Fruit fly (Drosophila melanogaster) whole organism, embryonic: ENCODE measurements around the gene UGP.

Experiments
- BEAF-32 ChIP-seq: fragments of 200-800 bp; sonication (Bioruptor generic); optimal IDR thresholded peaks from 3 replicates; lab custom pipeline; 2017; ENCODE audit warnings: missing biosample characterization, missing genetic modification characterization, mild to moderate bottlenecking, moderate library complexity, missing genetic modification reagents
- CG10543 ChIP-seq: fragments of 200-800 bp; sonication (Bioruptor generic); optimal IDR thresholded peaks from 3 replicates; lab custom pipeline; 2017; ENCODE audit warnings: missing biosample characterization, mild to moderate bottlenecking, missing genetic modification characterization, moderate library complexity
- CG13624 ChIP-seq: fragments of 200-800 bp; sonication (Bioruptor generic); optimal IDR thresholded peaks from 2 replicates; lab custom pipeline; 2016; ENCODE audit warnings: missing biosample characterization, missing genetic modification characterization
- CG14014 ChIP-seq: fragments of 200-800 bp; sonication (Bioruptor generic); IDR thresholded peaks from 2 replicates; pipeline ENCODE4 v1.3.6; 2022; ENCODE audit warnings: missing biosample characterization, missing genetic modification characterization
- CG17359 ChIP-seq: fragments of 200-800 bp; sonication (Bioruptor generic); optimal IDR thresholded peaks from 3 replicates; lab custom pipeline; 2018; ENCODE audit warnings: missing biosample characterization, mild to moderate bottlenecking, missing genetic modification characterization, moderate library complexity
- CG17912 ChIP-seq: fragments of 200-800 bp; sonication (Bioruptor generic); optimal IDR thresholded peaks from 2 replicates; lab custom pipeline; 2018; ENCODE audit warnings: missing biosample characterization, mild to moderate bottlenecking, missing genetic modification characterization
- CG30403 ChIP-seq: fragments of 200-800 bp; sonication (Bioruptor generic); optimal IDR thresholded peaks from 3 replicates; lab custom pipeline; 2016; ENCODE audit warnings: missing biosample characterization, missing genetic modification characterization
- CG31441 ChIP-seq: fragments of 200-800 bp; sonication (Bioruptor generic); IDR thresholded peaks from 2 replicates; pipeline ENCODE4 v1.3.6; 2022; ENCODE audit warnings: missing biosample characterization, missing genetic modification characterization
- CG32767 ChIP-seq: fragments of 200-800 bp; sonication (Bioruptor generic); IDR thresholded peaks from 2 replicates; pipeline ENCODE4 v1.3.6; 2022; ENCODE audit warnings: missing biosample characterization, missing genetic modification characterization
- CG33213 ChIP-seq: fragments of 200-800 bp; sonication (Bioruptor generic); optimal IDR thresholded peaks from 3 replicates; lab custom pipeline; 2016; ENCODE audit warnings: missing biosample characterization, missing genetic modification characterization
- CG33557 ChIP-seq: fragments of 200-800 bp; sonication (Bioruptor generic); optimal IDR thresholded peaks from 2 replicates; lab custom pipeline; 2019; ENCODE audit warnings: missing biosample characterization, mild to moderate bottlenecking, missing genetic modification characterization, moderate library complexity
- CG6654 ChIP-seq: fragments of 200-800 bp; sonication (Bioruptor generic); optimal IDR thresholded peaks from 2 replicates; lab custom pipeline; 2017; ENCODE audit warnings: missing biosample characterization, mild to moderate bottlenecking, missing genetic modification characterization
- CG7963 ChIP-seq: fragments of 200-800 bp; sonication (Bioruptor generic); IDR thresholded peaks from 3 replicates; pipeline ENCODE4 v1.3.6; 2022; ENCODE audit warnings: missing biosample characterization, missing genetic modification characterization; ENCODE audit not compliant: partially characterized antibody
- CG8089 ChIP-seq: fragments of 200-800 bp; sonication (Bioruptor generic); optimal IDR thresholded peaks from 3 replicates; lab custom pipeline; 2016; ENCODE audit warnings: missing biosample characterization, missing genetic modification characterization
- CG9876 ChIP-seq: fragments of 200-800 bp; sonication (Bioruptor generic); optimal IDR thresholded peaks from 2 replicates; lab custom pipeline; 2016; ENCODE audit warnings: missing biosample characterization, missing genetic modification characterization
- Chrac-16 ChIP-seq: fragments of 200-800 bp; sonication (Bioruptor generic); optimal IDR thresholded peaks from 3 replicates; lab custom pipeline; 2016; ENCODE audit warnings: missing biosample characterization, missing genetic modification characterization
- D ChIP-seq, 2 experiments: fragments of 200-800 bp in 1 of 2; fragments of >200 bp in 1 of 2; sonication (Bioruptor generic) in 1 of 2; optimal IDR thresholded peaks; 2 replicates in 1 of 2; 3 replicates in 1 of 2; lab custom pipeline; 2017; ENCODE audit warnings: mild to moderate bottlenecking in 1 of 2, missing biosample characterization in 1 of 2, missing genetic modification characterization in 1 of 2, missing genetic modification reagents in 1 of 2
- D19A ChIP-seq: fragments of 200-800 bp; optimal IDR thresholded peaks from 3 replicates; lab custom pipeline; 2019; ENCODE audit warnings: missing biosample characterization, mild to moderate bottlenecking, missing genetic modification characterization, moderate library complexity
- Dip3 ChIP-seq: fragments of 200-800 bp; sonication (Bioruptor generic); optimal IDR thresholded peaks from 3 replicates; lab custom pipeline; 2016; ENCODE audit warnings: missing biosample characterization, missing genetic modification characterization
- Dll ChIP-seq: fragments of 200-800 bp; sonication (Bioruptor generic); IDR thresholded peaks from 4 replicates; pipeline ENCODE4 v1.3.6; 2022; ENCODE audit warnings: missing biosample characterization, missing genetic modification characterization; ENCODE audit not compliant: partially characterized antibody
- Doc3 ChIP-seq: fragments of 200-800 bp; sonication (Bioruptor generic); IDR thresholded peaks from 3 replicates; pipeline ENCODE4 v1.3.6; 2022; ENCODE audit warnings: missing biosample characterization, missing genetic modification characterization; ENCODE audit not compliant: partially characterized antibody
- E2f1 ChIP-seq: fragments of 200-800 bp; sonication (Bioruptor generic); IDR thresholded peaks from 2 replicates; pipeline ENCODE4 v1.3.6; 2022; ENCODE audit warnings: missing biosample characterization, missing genetic modification characterization
- Ets65A ChIP-seq: fragments of 200-800 bp; sonication (Bioruptor generic); peaks from one replicate; lab custom pipeline; 2016; ENCODE audit warnings: missing biosample characterization, missing genetic modification characterization
- Ets97D ChIP-seq: fragments of 200-800 bp; sonication (Bioruptor generic); optimal IDR thresholded peaks from 3 replicates; lab custom pipeline; 2016; ENCODE audit warnings: missing biosample characterization, missing genetic modification characterization
- Fer1 ChIP-seq: fragments of 200-800 bp; sonication (Bioruptor generic); optimal IDR thresholded peaks from 2 replicates; lab custom pipeline; 2017; ENCODE audit warnings: missing biosample characterization, mild to moderate bottlenecking, missing genetic modification characterization
- Hmx ChIP-seq: fragments of 200-800 bp; sonication (Bioruptor generic); optimal IDR thresholded peaks from 2 replicates; lab custom pipeline; 2016; ENCODE audit warnings: missing biosample characterization, missing genetic modification characterization
- MESR4 ChIP-seq: fragments of 200-800 bp; sonication (Bioruptor generic); optimal IDR thresholded peaks from 2 replicates; lab custom pipeline; 2018; ENCODE audit warnings: missing biosample characterization, mild to moderate bottlenecking, missing genetic modification characterization, moderate library complexity
- Mad ChIP-seq: fragments of 200-800 bp; sonication (Bioruptor generic); optimal IDR thresholded peaks from 2 replicates; lab custom pipeline; 2016; ENCODE audit warnings: missing biosample characterization, missing genetic modification characterization
- NC2β ChIP-seq: fragments of 200-800 bp; sonication (Bioruptor generic); optimal IDR thresholded peaks from 2 replicates; lab custom pipeline; 2016; ENCODE audit warnings: missing biosample characterization, missing genetic modification characterization
- NFAT ChIP-seq: fragments of 200-800 bp; sonication (Bioruptor generic); IDR thresholded peaks from 2 replicates; pipeline ENCODE4 v1.3.6; 2022; ENCODE audit warnings: missing biosample characterization, missing genetic modification characterization
- Nf-YB ChIP-seq: fragments of 200-800 bp; sonication (Bioruptor generic); optimal IDR thresholded peaks from 3 replicates; lab custom pipeline; 2019; ENCODE audit warnings: missing biosample characterization, mild to moderate bottlenecking, missing genetic modification characterization, moderate library complexity
- PHDP ChIP-seq: fragments of 200-800 bp; sonication (Bioruptor generic); optimal IDR thresholded peaks from 3 replicates; lab custom pipeline; 2018; ENCODE audit warnings: missing biosample characterization, mild to moderate bottlenecking, missing genetic modification characterization, moderate library complexity
- Spps ChIP-seq: fragments of 200-800 bp; sonication (Bioruptor generic); optimal IDR thresholded peaks from 2 replicates; lab custom pipeline; 2018; ENCODE audit warnings: missing biosample characterization, mild to moderate bottlenecking, missing genetic modification characterization
- Xbp1 ChIP-seq: fragments of 200-800 bp; sonication (Bioruptor generic); optimal IDR thresholded peaks from 3 replicates; lab custom pipeline; 2016; ENCODE audit warnings: missing biosample characterization, mild to moderate bottlenecking, missing genetic modification characterization
- YL-1 ChIP-seq: fragments of 200-800 bp; sonication (Bioruptor generic); optimal IDR thresholded peaks from 3 replicates; lab custom pipeline; 2017; ENCODE audit warnings: missing biosample characterization, mild to moderate bottlenecking, missing genetic modification characterization
- abd-A ChIP-seq: fragments of 200-800 bp; sonication (Bioruptor generic); optimal IDR thresholded peaks from 3 replicates; lab custom pipeline; 2019; ENCODE audit warnings: missing biosample characterization, mild to moderate bottlenecking, missing genetic modification characterization, moderate library complexity
- aop ChIP-seq: fragments of 200-800 bp; sonication (Bioruptor generic); IDR thresholded peaks from 2 replicates; pipeline ENCODE4 v1.3.6; 2022; ENCODE audit warnings: missing biosample characterization, missing genetic modification characterization
- chm ChIP-seq: fragments of 200-800 bp; sonication (Bioruptor generic); IDR thresholded peaks from 2 replicates; pipeline ENCODE4 v1.3.6; 2022; ENCODE audit warnings: missing biosample characterization, missing genetic modification characterization
- esg ChIP-seq: fragments of 200-800 bp; sonication (Bioruptor generic); conservative IDR thresholded peaks from 2 replicates; pipeline ENCODE4 v1.3.6; 2022; ENCODE audit warnings: missing biosample characterization, missing genetic modification characterization
- fd64A ChIP-seq: fragments of 200-800 bp; sonication (Bioruptor generic); optimal IDR thresholded peaks from 3 replicates; lab custom pipeline; 2018; ENCODE audit warnings: missing biosample characterization, mild to moderate bottlenecking, missing genetic modification characterization
- gcm ChIP-seq: fragments of 200-800 bp; sonication (Bioruptor generic); optimal IDR thresholded peaks from 2 replicates; lab custom pipeline; 2019; ENCODE audit warnings: missing biosample characterization, mild to moderate bottlenecking, missing genetic modification characterization, moderate library complexity
- gfzf ChIP-seq: fragments of 200-800 bp; sonication (Bioruptor generic); optimal IDR thresholded peaks from 2 replicates; lab custom pipeline; 2016; ENCODE audit warnings: missing biosample characterization, mild to moderate bottlenecking, missing genetic modification characterization, moderate library complexity
- grn ChIP-seq: fragments of 200-800 bp; sonication (Bioruptor generic); optimal IDR thresholded peaks from 3 replicates; lab custom pipeline; 2017; ENCODE audit warnings: missing biosample characterization, missing genetic modification characterization
- gsb-n ChIP-seq: fragments of 200-800 bp; sonication (Bioruptor generic); optimal IDR thresholded peaks from 3 replicates; lab custom pipeline; 2018; ENCODE audit warnings: missing biosample characterization, mild to moderate bottlenecking, missing genetic modification characterization
- lilli ChIP-seq: fragments of 200-800 bp; sonication (Bioruptor generic); optimal IDR thresholded peaks from 3 replicates; lab custom pipeline; 2016; ENCODE audit warnings: missing biosample characterization, missing genetic modification characterization
- otp ChIP-seq: fragments of 200-800 bp; sonication (Bioruptor generic); IDR thresholded peaks from 3 replicates; pipeline ENCODE4, ENCODE4 v1.3.6; 2022; ENCODE audit warnings: missing biosample characterization, missing genetic modification characterization
- phol ChIP-seq: fragments of 200-800 bp; sonication (Bioruptor generic); optimal IDR thresholded peaks from 3 replicates; lab custom pipeline; 2018; ENCODE audit warnings: missing biosample characterization, mild to moderate bottlenecking, missing genetic modification characterization, moderate library complexity
- stwl ChIP-seq: fragments of 200-800 bp; sonication (Bioruptor generic); optimal IDR thresholded peaks from 3 replicates; lab custom pipeline; 2018; ENCODE audit warnings: missing biosample characterization, mild to moderate bottlenecking, missing genetic modification characterization, moderate library complexity

The UGP gene

DNA sequence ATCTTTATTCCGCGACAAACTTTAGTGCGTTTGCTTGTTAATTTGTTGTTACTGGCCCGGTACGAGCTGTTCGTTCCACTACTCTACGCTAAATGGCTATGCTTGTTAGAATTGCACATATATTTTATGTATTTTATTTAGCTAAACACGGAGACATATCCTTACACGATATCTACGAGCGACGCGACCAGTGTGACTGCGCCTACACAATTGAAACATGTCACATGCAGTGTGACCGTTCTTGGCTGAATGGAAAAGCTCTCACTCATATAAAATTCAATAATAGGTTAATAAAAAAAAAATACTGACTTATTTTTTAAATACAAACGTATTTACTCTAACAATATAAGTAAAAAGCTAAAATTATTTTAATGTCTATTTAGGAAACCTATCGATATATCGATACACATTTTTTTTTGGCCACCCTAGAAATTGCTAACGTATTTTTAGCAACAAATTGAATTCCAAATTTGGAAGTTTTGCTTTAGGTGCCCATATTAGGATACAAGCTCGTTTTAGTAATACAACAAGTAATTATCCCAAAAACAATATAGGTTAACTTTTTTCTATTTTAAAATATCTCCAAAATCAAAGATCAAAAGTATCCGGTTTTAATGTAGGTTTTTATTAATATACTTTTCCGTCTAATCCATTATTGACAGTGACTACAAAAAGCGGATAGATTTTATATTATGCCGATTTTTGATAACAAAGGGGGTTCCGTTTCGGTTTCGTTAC is 40.4 kb upstream of the UGP start, which contains the start of gene CG4080 (continued):
- no peak for TF ChIP-seq D19A (tag; lab: Kevin White, UChicago)
- peak; percentile 84 for TF ChIP-seq Doc3 (GFP tag; lab: Robert Waterston, UW)
- no peak for TF ChIP-seq CG32767 (GFP tag; lab: Robert Waterston, UW)
- peak; percentile 25; the same call in 1 of the 2 replicates for TF ChIP-seq E2f1
- no peak for TF ChIP-seq CG17359 (tag; lab: Kevin White, UChicago)
- no peak for TF ChIP-seq CG13624
- TF ChIP-seq CG6654 (GFP tag; lab: Kevin White, UChicago) = no peak
- TF ChIP-seq CG33213 (GFP tag; lab: Kevin White, UChicago) = peak; percentile 25
- peak; percentile 3 for TF ChIP-seq abd-A (tag; lab: Kevin White, UChicago)
- peak; percentile 27; the same call in 1 of the 3 replicates for TF ChIP-seq otp (GFP tag; lab: Robert Waterston, UW)
- peak; percentile 40 for TF ChIP-seq gsb-n (tag; lab: Kevin White, UChicago)
- peak; percentile 26 for TF ChIP-seq grn (GFP tag; lab: Kevin White, UChicago)
- TF ChIP-seq YL-1 = peak; percentile 63
- no peak for TF ChIP-seq aop (GFP tag; lab: Robert Waterston, UW)
- no peak for TF ChIP-seq CG30403
- TF ChIP-seq lilli (GFP tag; lab: Kevin White, UChicago) = peak; percentile 52
- no peak for TF ChIP-seq esg (GFP tag; lab: Robert Waterston, UW)
- peak; percentile 86 for TF ChIP-seq BEAF-32 (GFP tag; lab: Kevin White, UChicago)
- peak; percentile 89 for TF ChIP-seq Dll (GFP tag; lab: Robert Waterston, UW)
- peak; percentile 79 for TF ChIP-seq Ets65A
- TF ChIP-seq CG7963 (GFP tag; lab: Robert Waterston, UW) = 0 out of 3 replicates have a peak, but pooled peaks have one; percentile 28
- no peak for TF ChIP-seq D (optimal IDR thresholded peaks at IDR 0.05; lab: Kevin White, UChicago)
- TF ChIP-seq D (GFP tag; optimal IDR thresholded peaks at IDR 0.05; lab: Kevin White, UChicago) = no peak
- TF ChIP-seq phol (tag; lab: Kevin White, UChicago) = peak; percentile 55
- peak; percentile 9 for TF ChIP-seq Hmx
- TF ChIP-seq Spps (tag; lab: Kevin White, UChicago) = no peak
- 0 out of 2 replicates have a peak, but pooled peaks have one; percentile 44 for TF ChIP-seq CG31441 (GFP tag; lab: Robert Waterston, UW)
- no peak for TF ChIP-seq fd64A (GFP tag; lab: Kevin White, UChicago)
- TF ChIP-seq Chrac-16 = no peak
- peak; percentile 33 for TF ChIP-seq CG10543 (GFP tag; lab: Kevin White, UChicago)
- peak; percentile 19 for TF ChIP-seq Xbp1 (GFP tag; lab: Kevin White, UChicago)
- peak; percentile 34 for TF ChIP-seq CG33557
- peak; percentile 19 for TF ChIP-seq Fer1 (GFP tag; lab: Kevin White, UChicago)
- peak; percentile 5 for TF ChIP-seq NC2β (GFP tag; lab: Kevin White, UChicago)
- peak; percentile 34 for TF ChIP-seq CG17912 (GFP tag; lab: Kevin White, UChicago)
- TF ChIP-seq Dip3 (GFP tag; lab: Kevin White, UChicago) = peak; percentile 23
- peak; percentile 23 for TF ChIP-seq Nf-YB (GFP tag; lab: Kevin White, UChicago)
- no peak for TF ChIP-seq NFAT
- peak; percentile 90 for TF ChIP-seq gfzf (GFP tag; lab: Kevin White, UChicago)
- TF ChIP-seq CG9876 (GFP tag; lab: Kevin White, UChicago) = no peak
- TF ChIP-seq CG8089 = no peak
- TF ChIP-seq Ets97D (GFP tag; lab: Kevin White, UChicago) = peak; percentile 61
- TF ChIP-seq gcm (GFP tag; lab: Kevin White, UChicago) = peak; percentile 11
- TF ChIP-seq MESR4 (GFP tag; lab: Kevin White, UChicago) = peak; percentile 89
- TF ChIP-seq chm (GFP tag; lab: Robert Waterston, UW) = peak; percentile 13; the same call in 1 of the 2 replicates
- peak; percentile 86 for TF ChIP-seq stwl
- peak; percentile 43 for TF ChIP-seq PHDP (tag; lab: Kevin White, UChicago)
- TF ChIP-seq Mad (GFP tag; lab: Kevin White, UChicago) = peak; percentile 26
- TF ChIP-seq CG14014 = peak; percentile 47; the same call in 1 of the 2 replicates
